Fruit fly (Drosophila melanogaster) whole organism, embryonic: ENCODE data around the gene Nlg2.

Source experiments
- ATbp ChIP-seq: fragments of 200-800 bp; sonication (Bioruptor generic); optimal IDR thresholded peaks from 2 replicates; lab custom pipeline; 2017; ENCODE audit warnings: missing biosample characterization, mild to moderate bottlenecking, missing genetic modification characterization, missing genetic modification reagents
- Asciz ChIP-seq: fragments of 200-800 bp; sonication (Bioruptor generic); optimal IDR thresholded peaks from 2 replicates; lab custom pipeline; 2017; ENCODE audit warnings: missing biosample characterization, mild to moderate bottlenecking, missing genetic modification characterization, missing genetic modification reagents
- B-H2 ChIP-seq: fragments of 200-800 bp; sonication (Bioruptor generic); optimal IDR thresholded peaks from 2 replicates; lab custom pipeline; 2018; ENCODE audit warnings: missing biosample characterization, mild to moderate bottlenecking, missing genetic modification characterization
- CG10267 ChIP-seq: fragments of 200-800 bp; sonication (Bioruptor generic); optimal IDR thresholded peaks from 2 replicates; lab custom pipeline; 2018; ENCODE audit warnings: missing biosample characterization, mild to moderate bottlenecking, missing genetic modification characterization, moderate library complexity
- CG11093 ChIP-seq: fragments of 200-800 bp; sonication (Bioruptor generic); IDR thresholded peaks from 3 replicates; pipeline ENCODE4 v1.3.6; 2022; ENCODE audit warnings: missing biosample characterization, missing genetic modification characterization
- CG12071 ChIP-seq: fragments of 200-800 bp; sonication (Bioruptor generic); optimal IDR thresholded peaks from 3 replicates; lab custom pipeline; 2018; ENCODE audit warnings: missing biosample characterization, mild to moderate bottlenecking, missing genetic modification characterization
- CG1233 ChIP-seq: fragments of 200-800 bp; sonication (Bioruptor generic); optimal IDR thresholded peaks from 4 replicates; lab custom pipeline; 2018; ENCODE audit warnings: missing biosample characterization, mild to moderate bottlenecking, missing genetic modification characterization
- CG15011 ChIP-seq: fragments of 200-800 bp; sonication (Bioruptor generic); optimal IDR thresholded peaks from 3 replicates; lab custom pipeline; 2018; ENCODE audit warnings: missing biosample characterization, mild to moderate bottlenecking, missing genetic modification characterization
- CG1529 ChIP-seq: fragments of 200-800 bp; sonication (Bioruptor generic); optimal IDR thresholded peaks from 3 replicates; lab custom pipeline; 2018; ENCODE audit warnings: missing biosample characterization, missing genetic modification characterization
- CG17568 ChIP-seq: fragments of 200-800 bp; sonication (Bioruptor generic); optimal IDR thresholded peaks from 2 replicates; lab custom pipeline; 2018; ENCODE audit warnings: missing biosample characterization, mild to moderate bottlenecking, missing genetic modification characterization, moderate library complexity
- CG17612 ChIP-seq: fragments of 200-800 bp; sonication (Bioruptor generic); IDR thresholded peaks from 2 replicates; pipeline ENCODE4 v1.3.6; 2022; ENCODE audit warnings: missing biosample characterization, missing genetic modification characterization
- CG18011 ChIP-seq: fragments of 200-800 bp; sonication (Bioruptor generic); optimal IDR thresholded peaks from 2 replicates; lab custom pipeline; 2017; ENCODE audit warnings: missing biosample characterization, missing genetic modification characterization, mild to moderate bottlenecking, moderate library complexity, missing genotype
- CG1832 ChIP-seq: fragments of 200-800 bp; sonication (Bioruptor generic); optimal IDR thresholded peaks from 2 replicates; lab custom pipeline; 2017; ENCODE audit warnings: missing biosample characterization, mild to moderate bottlenecking, missing genetic modification characterization, inconsistent platforms
- CG18476 ChIP-seq: fragments of 200-800 bp; sonication (Bioruptor generic); optimal IDR thresholded peaks from 2 replicates; lab custom pipeline; 2016; ENCODE audit warnings: missing biosample characterization, mild to moderate bottlenecking, missing genetic modification characterization
- CG3281 ChIP-seq: fragments of 200-800 bp; sonication (Bioruptor generic); optimal IDR thresholded peaks from 3 replicates; lab custom pipeline; 2017; ENCODE audit warnings: missing biosample characterization, mild to moderate bottlenecking, missing genetic modification characterization
- CG3838 ChIP-seq: fragments of 200-800 bp; sonication (Bioruptor generic); optimal IDR thresholded peaks from 3 replicates; lab custom pipeline; 2016; ENCODE audit warnings: missing biosample characterization, missing genetic modification characterization
- CG6272 ChIP-seq: fragments of 200-800 bp; sonication (Bioruptor generic); IDR thresholded peaks from 2 replicates; pipeline ENCODE4 v1.3.6; 2022; ENCODE audit warnings: missing biosample characterization, missing genetic modification characterization
- CG6813 ChIP-seq: fragments of 200-800 bp; sonication (Bioruptor generic); optimal IDR thresholded peaks from 2 replicates; lab custom pipeline; 2017; ENCODE audit warnings: missing biosample characterization, missing genetic modification characterization, mild to moderate bottlenecking, moderate library complexity, missing genetic modification reagents
- CG8388 ChIP-seq: fragments of 200-800 bp; sonication (Bioruptor generic); optimal IDR thresholded peaks from 2 replicates; lab custom pipeline; 2019; ENCODE audit warnings: missing biosample characterization, mild to moderate bottlenecking, missing genetic modification characterization, moderate library complexity
- Dll ChIP-seq: fragments of 200-800 bp; sonication (Bioruptor generic); IDR thresholded peaks from 4 replicates; pipeline ENCODE4 v1.3.6; 2022; ENCODE audit warnings: missing biosample characterization, missing genetic modification characterization; ENCODE audit not compliant: partially characterized antibody
- Dref ChIP-seq: fragments of 200-800 bp; sonication (Bioruptor generic); IDR thresholded peaks from 2 replicates; pipeline ENCODE4 v1.3.6; 2022; ENCODE audit warnings: missing biosample characterization, missing genetic modification characterization
- HHEX ChIP-seq: fragments of 200-800 bp; sonication (Bioruptor generic); optimal IDR thresholded peaks from 3 replicates; lab custom pipeline; 2017; ENCODE audit warnings: missing biosample characterization, mild to moderate bottlenecking, missing genetic modification characterization, missing genetic modification reagents
- Lhr ChIP-seq: fragments of 200-800 bp; sonication (Bioruptor generic); optimal IDR thresholded peaks from 3 replicates; lab custom pipeline; 2017; ENCODE audit warnings: mild to moderate bottlenecking, missing biosample characterization, missing genetic modification reagents, missing genetic modification characterization
- MESR4 ChIP-seq: fragments of 200-800 bp; sonication (Bioruptor generic); optimal IDR thresholded peaks from 2 replicates; lab custom pipeline; 2018; ENCODE audit warnings: missing biosample characterization, mild to moderate bottlenecking, missing genetic modification characterization, moderate library complexity
- NfI ChIP-seq: fragments of 200-800 bp; sonication (Bioruptor generic); optimal IDR thresholded peaks from 3 replicates; lab custom pipeline; 2018; ENCODE audit warnings: missing biosample characterization, mild to moderate bottlenecking, missing genetic modification characterization, moderate library complexity
- Sin3A ChIP-seq: fragments of >200 bp; optimal IDR thresholded peaks from 2 replicates; lab custom pipeline; 2018
- Sox102F ChIP-seq: fragments of 200-800 bp; sonication (Bioruptor generic); optimal IDR thresholded peaks from 2 replicates; lab custom pipeline; 2018; ENCODE audit warnings: missing biosample characterization, mild to moderate bottlenecking, missing genetic modification characterization, moderate library complexity
- Trl ChIP-seq, 3 experiments: fragments of >200 bp in 2 of 3; fragments of 200-800 bp in 1 of 3; sonication (Bioruptor generic) in 1 of 3; optimal IDR thresholded peaks; 2 replicates in 1 of 3; 3 replicates in 2 of 3; lab custom pipeline; 2016 to 2017; ENCODE audit warnings: missing biosample characterization in 1 of 3, missing genetic modification characterization in 1 of 3
- YL-1 ChIP-seq: fragments of 200-800 bp; sonication (Bioruptor generic); optimal IDR thresholded peaks from 3 replicates; lab custom pipeline; 2017; ENCODE audit warnings: missing biosample characterization, mild to moderate bottlenecking, missing genetic modification characterization
- aop ChIP-seq: fragments of 200-800 bp; sonication (Bioruptor generic); IDR thresholded peaks from 2 replicates; pipeline ENCODE4 v1.3.6; 2022; ENCODE audit warnings: missing biosample characterization, missing genetic modification characterization
- bbx ChIP-seq: fragments of 200-800 bp; sonication (Bioruptor generic); IDR thresholded peaks from 2 replicates; pipeline ENCODE4 v1.3.6; 2022; ENCODE audit warnings: missing biosample characterization, missing genetic modification characterization; ENCODE audit not compliant: partially characterized antibody
- bsh ChIP-seq, 2 experiments: fragments of 200-800 bp; sonication (Bioruptor generic); optimal IDR thresholded peaks; 2 replicates each; lab custom pipeline; 2017 to 2018; ENCODE audit warnings: mild to moderate bottlenecking in 2 of 2, missing biosample characterization in 2 of 2, missing genetic modification characterization in 2 of 2, moderate library complexity in 1 of 2
- corto ChIP-seq: fragments of 200-800 bp; sonication (Bioruptor generic); optimal IDR thresholded peaks from 2 replicates; lab custom pipeline; 2016; ENCODE audit warnings: missing biosample characterization, mild to moderate bottlenecking, missing genetic modification characterization, moderate library complexity
- dan ChIP-seq: fragments of 200-800 bp; sonication (Bioruptor generic); IDR thresholded peaks from 2 replicates; pipeline ENCODE4 v1.3.6; 2022; ENCODE audit warnings: missing biosample characterization, missing genetic modification characterization
- emc ChIP-seq: fragments of 200-800 bp; sonication (Bioruptor generic); optimal IDR thresholded peaks from 2 replicates; lab custom pipeline; 2016; ENCODE audit warnings: missing biosample characterization, missing genetic modification characterization
- ems ChIP-seq: fragments of 200-800 bp; sonication (Bioruptor generic); optimal IDR thresholded peaks from 3 replicates; lab custom pipeline; 2016; ENCODE audit warnings: missing biosample characterization, missing genetic modification characterization
- eve ChIP-seq, 2 experiments: fragments of >200 bp; optimal IDR thresholded peaks; 2 replicates each; lab custom pipeline; 2017; ENCODE audit warnings: missing biosample characterization in 2 of 2, missing genetic modification characterization in 2 of 2
- fd3F ChIP-seq: fragments of 200-800 bp; sonication (Bioruptor generic); optimal IDR thresholded peaks from 2 replicates; lab custom pipeline; 2018; ENCODE audit warnings: missing biosample characterization, mild to moderate bottlenecking, missing genetic modification characterization, moderate library complexity
- fd64A ChIP-seq: fragments of 200-800 bp; sonication (Bioruptor generic); optimal IDR thresholded peaks from 3 replicates; lab custom pipeline; 2018; ENCODE audit warnings: missing biosample characterization, mild to moderate bottlenecking, missing genetic modification characterization
- fd96Cb ChIP-seq: fragments of 200-800 bp; sonication (Bioruptor generic); optimal IDR thresholded peaks from 2 replicates; lab custom pipeline; 2018; ENCODE audit warnings: missing biosample characterization, mild to moderate bottlenecking, missing genetic modification characterization, moderate library complexity
- grn ChIP-seq: fragments of 200-800 bp; sonication (Bioruptor generic); optimal IDR thresholded peaks from 3 replicates; lab custom pipeline; 2017; ENCODE audit warnings: missing biosample characterization, missing genetic modification characterization
- insv ChIP-seq, 2 experiments: fragments of 200-800 bp; sonication (Bioruptor generic); optimal IDR thresholded peaks; 3 replicates each; lab custom pipeline; 2016 to 2018; ENCODE audit warnings: missing biosample characterization in 2 of 2, missing genetic modification characterization in 2 of 2
- mam ChIP-seq: fragments of 200-800 bp; sonication (Bioruptor generic); optimal IDR thresholded peaks from 3 replicates; lab custom pipeline; 2016; ENCODE audit warnings: missing biosample characterization, missing genetic modification characterization
- prd ChIP-seq, 3 experiments: fragments of >200 bp in 2 of 3; fragments of 200-800 bp in 1 of 3; sonication (Bioruptor generic) in 1 of 3; optimal IDR thresholded peaks in 2 of 3; IDR thresholded peaks in 1 of 3; 2 replicates in 2 of 3; 3 replicates in 1 of 3; pipeline versions ENCODE4 v1.3.6 to Lab custom; 2017 to 2022; ENCODE audit warnings: missing biosample characterization in 1 of 3, missing genetic modification characterization in 1 of 3
- rib ChIP-seq: fragments of 200-800 bp; sonication (Bioruptor generic); IDR thresholded peaks from 2 replicates; pipeline ENCODE4 v1.3.6; 2022; ENCODE audit warnings: missing biosample characterization, missing genetic modification characterization
- sr ChIP-seq: fragments of 200-800 bp; sonication (Bioruptor generic); IDR thresholded peaks from 3 replicates; pipeline ENCODE4 v1.3.6; 2022; ENCODE audit warnings: missing biosample characterization, missing genetic modification characterization
- ssp ChIP-seq: fragments of 200-800 bp; sonication (Bioruptor generic); IDR thresholded peaks from 2 replicates; pipeline ENCODE4 v1.3.6; 2022; ENCODE audit warnings: missing biosample characterization, missing genetic modification characterization
- usp ChIP-seq: fragments of >200 bp; optimal IDR thresholded peaks from 2 replicates; lab custom pipeline; 2017; ENCODE audit warnings: missing biosample characterization, missing genetic modification characterization

Nlg2 gene

dm6 chr2L:6922091-6922753 lies 47.5 kb downstream of the Nlg2 start (continued):
- TF ChIP-seq fd64A (GFP tag; lab: Kevin White, UChicago) (no peak), Dref (no peak), sr (GFP tag; lab: Robert Waterston, UW) (no peak), CG3281 (GFP tag; lab: Kevin White, UChicago) (peak; percentile 56), ems (peak; percentile 64), prd (optimal IDR thresholded peaks at IDR 0.05; lab: Kevin White, UChicago) (no peak), prd (GFP tag; IDR thresholded peaks at IDR 0.05; lab: Robert Waterston, UW) (no peak; the same call in 1 of the 3 replicates), usp (GFP tag; lab: Kevin White, UChicago) (no peak), bbx (GFP tag; lab: Robert Waterston, UW) (no peak), Trl (optimal IDR thresholded peaks at IDR 0.05; lab: Kevin White, UChicago) (peak in 1 of 2 experiments; percentile 31), Trl (GFP tag; optimal IDR thresholded peaks at IDR 0.05; lab: Kevin White, UChicago) (peak; percentile 72), rib (peak; percentile 46; the same call in 1 of the 2 replicates), mam (GFP tag; lab: Kevin White, UChicago) (peak; percentile 76), CG15011 (GFP tag; lab: Kevin White, UChicago) (no peak), CG17612 (no peak), Sin3A (lab: Kevin White, UChicago) (no peak), fd3F (GFP tag; lab: Kevin White, UChicago) (peak; percentile 34), insv (GFP tag; optimal IDR thresholded peaks at IDR 0.05; lab: Kevin White, UChicago) (no peak), Sox102F (GFP tag; lab: Kevin White, UChicago) (no peak), bsh (GFP tag; optimal IDR thresholded peaks at IDR 0.05; lab: Kevin White, UChicago) (peak; percentile 65 to 85), B-H2 (no peak), corto (peak; percentile 38), CG1832 (GFP tag; lab: Kevin White, UChicago) (no peak), eve (GFP tag; optimal IDR thresholded peaks at IDR 0.05; lab: Kevin White, UChicago) (no peak), CG6813 (GFP tag; lab: Kevin White, UChicago) (no peak), dan (GFP tag; lab: Robert Waterston, UW) (no peak), CG18476 (GFP tag; lab: Kevin White, UChicago) (peak; percentile 33), YL-1 (no peak), grn (GFP tag; lab: Kevin White, UChicago) (no peak), MESR4 (GFP tag; lab: Kevin White, UChicago) (no peak), NfI (GFP tag; lab: Kevin White, UChicago) (no peak), CG12071 (no peak), Asciz (GFP tag; lab: Kevin White, UChicago) (peak; percentile 78), ssp (GFP tag; lab: Robert Waterston, UW) (no peak; the same call in 1 of the 2 replicates), fd96Cb (tag; lab: Kevin White, UChicago) (peak; percentile 66), Lhr (GFP tag; lab: Kevin White, UChicago) (no peak), emc (GFP tag; lab: Kevin White, UChicago) (peak; percentile 52), CG10267 (tag; lab: Kevin White, UChicago) (peak; percentile 69), Dll (GFP tag; lab: Robert Waterston, UW) (no peak), CG18011 (peak; percentile 43), CG1529 (GFP tag; lab: Kevin White, UChicago) (peak; percentile 75), aop (GFP tag; lab: Robert Waterston, UW) (no peak), CG8388 (peak; percentile 74), HHEX (peak; percentile 65), CG6272 (GFP tag; lab: Robert Waterston, UW) (no peak), ATbp (GFP tag; lab: Kevin White, UChicago) (peak; percentile 69), CG1233 (GFP tag; lab: Kevin White, UChicago) (peak; percentile 51), CG11093 (GFP tag; lab: Robert Waterston, UW) (no peak), CG17568 (GFP tag; lab: Kevin White, UChicago) (peak; percentile 77), CG3838 (GFP tag; lab: Kevin White, UChicago) (no peak)
